Worm (Caenorhabditis elegans) whole organism, late embryonic: ENCODE results near the gene lpin-1.

Experiments
- C08G9.2 ChIP-seq: sonication (generic microtip); optimal IDR thresholded peaks from 2 replicates; lab custom pipeline; 2016; ENCODE audit warnings: mild to moderate bottlenecking, missing genetic modification characterization, moderate library complexity, missing compliant biosample characterization
- C38D4.7 ChIP-seq: fragments of 200-800 bp; sonication (Bioruptor generic); optimal IDR thresholded peaks from 2 replicates; lab custom pipeline; 2018; ENCODE audit warnings: mild to moderate bottlenecking, missing genetic modification characterization, moderate library complexity, missing compliant biosample characterization
- K02D7.2 ChIP-seq: sonication (generic microtip); optimal IDR thresholded peaks from 2 replicates; lab custom pipeline; 2017; ENCODE audit warnings: mild to moderate bottlenecking, missing genetic modification characterization, missing compliant biosample characterization
- K09A11.1 ChIP-seq: sonication (generic microtip); optimal IDR thresholded peaks from 2 replicates; lab custom pipeline; 2017; ENCODE audit warnings: antibody characterized with exemption, mild to moderate bottlenecking, missing genetic modification characterization, missing compliant biosample characterization; ENCODE audit not compliant: insufficient read depth
- ahr-1 ChIP-seq: sonication (generic microtip); optimal IDR thresholded peaks from 2 replicates; lab custom pipeline; 2016; ENCODE audit warnings: missing genetic modification characterization, missing compliant biosample characterization
- ceh-14 ChIP-seq: sonication (generic microtip); optimal IDR thresholded peaks from 2 replicates; lab custom pipeline; 2016; ENCODE audit warnings: missing genotype, missing genetic modification characterization, missing compliant biosample characterization
- ceh-2 ChIP-seq: sonication (generic microtip); optimal IDR thresholded peaks from 2 replicates; lab custom pipeline; 2016; ENCODE audit warnings: missing genotype, missing genetic modification characterization, missing compliant biosample characterization
- ceh-24 ChIP-seq: sonication (generic microtip); optimal IDR thresholded peaks from 2 replicates; lab custom pipeline; 2016; ENCODE audit warnings: mild to moderate bottlenecking, missing genetic modification characterization, missing compliant biosample characterization
- ceh-31 ChIP-seq: sonication (generic microtip); optimal IDR thresholded peaks from 2 replicates; lab custom pipeline; 2016; ENCODE audit warnings: missing genetic modification characterization, missing compliant biosample characterization
- ceh-45 ChIP-seq: fragments of 200-800 bp; sonication (Bioruptor generic); IDR thresholded peaks from 2 replicates; pipeline ENCODE4 v1.3.6; 2022; ENCODE audit warnings: missing genetic modification reagents, missing genetic modification characterization, missing compliant biosample characterization
- ceh-48 ChIP-seq: sonication (generic microtip); optimal IDR thresholded peaks from 2 replicates; lab custom pipeline; 2016; ENCODE audit warnings: missing genetic modification characterization, inconsistent platforms, missing compliant biosample characterization
- ceh-9 ChIP-seq: sonication (generic microtip); optimal IDR thresholded peaks from 2 replicates; lab custom pipeline; 2016; ENCODE audit warnings: mild to moderate bottlenecking, missing genetic modification characterization, inconsistent platforms, missing compliant biosample characterization
- dmd-4 ChIP-seq: sonication (generic microtip); optimal IDR thresholded peaks from 2 replicates; lab custom pipeline; 2016; ENCODE audit warnings: borderline replicate concordance, missing genetic modification characterization, missing compliant biosample characterization
- elt-4 ChIP-seq: sonication (generic microtip); optimal IDR thresholded peaks from 2 replicates; lab custom pipeline; 2016; ENCODE audit warnings: missing genetic modification characterization, missing compliant biosample characterization
- ets-4 ChIP-seq: sonication (generic microtip); optimal IDR thresholded peaks from 2 replicates; lab custom pipeline; 2016; ENCODE audit warnings: missing genetic modification characterization, missing compliant biosample characterization
- eyg-1 ChIP-seq: sonication (generic microtip); optimal IDR thresholded peaks from 2 replicates; lab custom pipeline; 2016; ENCODE audit warnings: missing genotype, missing genetic modification characterization, missing compliant biosample characterization
- fkh-10 ChIP-seq: fragments of 150-350 bp; optimal IDR thresholded peaks from 2 replicates; lab custom pipeline; 2014; ENCODE audit warnings: missing biosample characterization, missing genetic modification reagents, missing genetic modification characterization
- gmeb-2 ChIP-seq: sonication (generic microtip); optimal IDR thresholded peaks from 2 replicates; lab custom pipeline; 2016; ENCODE audit warnings: missing genetic modification characterization, inconsistent platforms, missing compliant biosample characterization
- hlh-15 ChIP-seq: sonication (generic microtip); optimal IDR thresholded peaks from 2 replicates; lab custom pipeline; 2016; ENCODE audit warnings: missing genetic modification characterization, missing compliant biosample characterization
- hlh-6 ChIP-seq: sonication (generic microtip); optimal IDR thresholded peaks from 2 replicates; lab custom pipeline; 2016; ENCODE audit warnings: missing genotype, missing genetic modification characterization, missing compliant biosample characterization
- madf-2 ChIP-seq: sonication (generic microtip); optimal IDR thresholded peaks from 2 replicates; lab custom pipeline; 2017; ENCODE audit warnings: missing genetic modification characterization, missing compliant biosample characterization
- mec-3 ChIP-seq: sonication (generic microtip); optimal IDR thresholded peaks from 2 replicates; lab custom pipeline; 2016; ENCODE audit warnings: borderline replicate concordance, missing genetic modification characterization, missing compliant biosample characterization
- nfya-1 ChIP-seq: sonication (generic microtip); optimal IDR thresholded peaks from 2 replicates; lab custom pipeline; 2017; ENCODE audit warnings: missing genetic modification characterization, mild to moderate bottlenecking, missing compliant biosample characterization, antibody characterized with exemption, moderate library complexity
- nhr-11 ChIP-seq: fragments of 150-350 bp; optimal IDR thresholded peaks from 2 replicates; lab custom pipeline; 2014; ENCODE audit warnings: missing biosample characterization, missing genetic modification characterization
- nhr-232 ChIP-seq: sonication (generic microtip); optimal IDR thresholded peaks from 2 replicates; lab custom pipeline; 2016; ENCODE audit warnings: missing genetic modification characterization, missing compliant biosample characterization
- npax-4 ChIP-seq: sonication (generic microtip); optimal IDR thresholded peaks from 2 replicates; lab custom pipeline; 2016; ENCODE audit warnings: missing genetic modification characterization, missing compliant biosample characterization
- pag-3 ChIP-seq: sonication (generic microtip); optimal IDR thresholded peaks from 2 replicates; lab custom pipeline; 2016; ENCODE audit warnings: missing compliant biosample characterization, missing genetic modification characterization, borderline replicate concordance
- pat-9 ChIP-seq: fragments of 200-800 bp; sonication (Bioruptor generic); optimal IDR thresholded peaks from 2 replicates; lab custom pipeline; 2018; ENCODE audit warnings: mild to moderate bottlenecking, missing genetic modification characterization, moderate library complexity, missing compliant biosample characterization
- pha-2 ChIP-seq: sonication (generic microtip); optimal IDR thresholded peaks from 2 replicates; lab custom pipeline; 2017; ENCODE audit warnings: mild to moderate bottlenecking, missing genetic modification characterization, missing compliant biosample characterization
- pha-4 ChIP-seq: fragments of 150-350 bp; optimal IDR thresholded peaks from 2 replicates; lab custom pipeline; 2018; ENCODE audit warnings: missing biosample characterization, missing genetic modification reagents, missing genetic modification characterization
- pqm-1 ChIP-seq: sonication (generic microtip); optimal IDR thresholded peaks from 2 replicates; lab custom pipeline; 2016; ENCODE audit warnings: missing genetic modification characterization, missing compliant biosample characterization
- pros-1 ChIP-seq: fragments of 150-350 bp; optimal IDR thresholded peaks from 2 replicates; lab custom pipeline; 2014; ENCODE audit warnings: missing biosample characterization, missing genetic modification reagents, missing genetic modification characterization
- ref-2 ChIP-seq: sonication (generic microtip); optimal IDR thresholded peaks from 2 replicates; lab custom pipeline; 2016; ENCODE audit warnings: missing genetic modification characterization, missing compliant biosample characterization
- sox-4 ChIP-seq: sonication (generic microtip); optimal IDR thresholded peaks from 2 replicates; lab custom pipeline; 2017; ENCODE audit warnings: mild to moderate bottlenecking, missing genetic modification characterization, inconsistent platforms, missing compliant biosample characterization
- unc-86 ChIP-seq: sonication (generic microtip); optimal IDR thresholded peaks from 2 replicates; lab custom pipeline; 2016; ENCODE audit warnings: missing genetic modification characterization, missing compliant biosample characterization

The lpin-1 gene

ce11 chrV:13609806-13610205 is 44.1 kb downstream of the lpin-1 start:
- TF ChIP-seq ceh-31 (tag; lab: Kevin White, UChicago): no peak
- no peak for TF ChIP-seq ceh-2 (tag; lab: Kevin White, UChicago)
- no peak for TF ChIP-seq fkh-10
- TF ChIP-seq pha-4 (tag; lab: Kevin White, UChicago): no peak
- TF ChIP-seq sox-4 (tag; lab: Kevin White, UChicago): no peak
- no peak for TF ChIP-seq ceh-45 (GFP tag; lab: Robert Waterston, UW)
- TF ChIP-seq mec-3 (tag; lab: Kevin White, UChicago): no peak
- TF ChIP-seq nhr-232 (tag; lab: Kevin White, UChicago): no peak
- TF ChIP-seq pha-2 (tag; lab: Kevin White, UChicago): no peak
- TF ChIP-seq hlh-15: no peak
- no peak for TF ChIP-seq ceh-9 (tag; lab: Kevin White, UChicago)

- TF ChIP-seq ref-2 (no peak), mec-3 (tag; lab: Kevin White, UChicago) (no peak), ceh-14 (tag; lab: Kevin White, UChicago) (no peak), K02D7.2 (no peak), fkh-10 (no peak), eyg-1 (no peak), hlh-6 (tag; lab: Kevin White, UChicago) (no peak), pat-9 (no peak), K09A11.1 (tag; lab: Kevin White, UChicago) (no peak), nhr-11 (no peak), ceh-48 (tag; lab: Kevin White, UChicago) (no peak), ceh-24 (no peak)
Measured at ce11 chrV:13608486-13608885, 45.4 kb downstream of the lpin-1 start.

ce11 chrV:13606651-13607242 is 47.2 kb downstream of the lpin-1 start, which contains the start of gene fmo-4:
Gene fmo-4, minus strand, starts transcription at chrV:13606701.
- TF ChIP-seq sox-4 (tag; lab: Kevin White, UChicago) (no peak), pros-1 (tag; lab: Kevin White, UChicago) (no peak), K09A11.1 (tag; lab: Kevin White, UChicago) (no peak), C38D4.7 (GFP tag; lab: Kevin White, UChicago) (no peak)

ce11 chrV:13600882-13601281 is 53.0 kb downstream of the lpin-1 start, which contains the start of gene rdy-2:
Gene rdy-2, minus strand, starts transcription at chrV:13600982.
- no peak for TF ChIP-seq npax-4 (tag; lab: Kevin White, UChicago)
- TF ChIP-seq elt-4 (tag; lab: Kevin White, UChicago): no peak
- TF ChIP-seq pag-3 (tag; lab: Kevin White, UChicago): no peak
- TF ChIP-seq ets-4 (tag; lab: Kevin White, UChicago): no peak
- no peak for TF ChIP-seq pqm-1 (tag; lab: Kevin White, UChicago)
- no peak for TF ChIP-seq madf-2 (tag; lab: Kevin White, UChicago)
- no peak for TF ChIP-seq ceh-2 (tag; lab: Kevin White, UChicago)
- TF ChIP-seq hlh-6 (tag; lab: Kevin White, UChicago): no peak
- no peak for TF ChIP-seq unc-86 (tag; lab: Kevin White, UChicago)
- no peak for TF ChIP-seq nfya-1 (tag; lab: Kevin White, UChicago)
- no peak for TF ChIP-seq K09A11.1 (tag; lab: Kevin White, UChicago)
- no peak for TF ChIP-seq dmd-4 (tag; lab: Kevin White, UChicago)
- no peak for TF ChIP-seq ceh-45 (GFP tag; lab: Robert Waterston, UW)
- TF ChIP-seq gmeb-2 (tag; lab: Kevin White, UChicago): no peak
- TF ChIP-seq ahr-1 (tag; lab: Kevin White, UChicago): no peak
- TF ChIP-seq C08G9.2 (tag; lab: Kevin White, UChicago): no peak
- TF ChIP-seq nhr-11: no peak
- no peak for TF ChIP-seq ceh-31 (tag; lab: Kevin White, UChicago)
- no peak for TF ChIP-seq ceh-48 (tag; lab: Kevin White, UChicago)
